Fruit fly (Drosophila melanogaster) whole organism, pupa: Measurements from ENCODE around the gene CG5608.
"Not testable (repeated sequence)": the region's sequence is repeated elsewhere in the genome, so short reads cannot be mapped to it uniquely, and the experiment has no call there.

Experiments
- CG10348 ChIP-seq: fragments of 200-800 bp; sonication (Bioruptor generic); IDR thresholded peaks from 2 replicates; pipeline ENCODE4 v1.3.6; 2022; ENCODE audit warnings: missing biosample characterization, missing genetic modification characterization
- CG12605 ChIP-seq: fragments of 200-800 bp; sonication (Bioruptor generic); IDR thresholded peaks from 2 replicates; pipeline ENCODE4 v1.3.6; 2022; ENCODE audit warnings: missing biosample characterization, missing genetic modification characterization
- CG13204 ChIP-seq: fragments of 200-800 bp; sonication (Bioruptor generic); optimal IDR thresholded peaks from 2 replicates; lab custom pipeline; 2018; ENCODE audit warnings: missing biosample characterization, mild to moderate bottlenecking, missing genetic modification characterization, moderate library complexity
- CG14655 ChIP-seq: fragments of 200-800 bp; sonication (Bioruptor generic); optimal IDR thresholded peaks from 3 replicates; lab custom pipeline; 2017; ENCODE audit warnings: mild to moderate bottlenecking, missing biosample characterization, missing genetic modification reagents, missing genetic modification characterization
- CG15710 ChIP-seq: fragments of 200-800 bp; sonication (Bioruptor generic); optimal IDR thresholded peaks from 2 replicates; lab custom pipeline; 2018; ENCODE audit warnings: missing biosample characterization, mild to moderate bottlenecking, missing genetic modification characterization, moderate library complexity
- CG17806 ChIP-seq: fragments of 200-800 bp; sonication (Bioruptor generic); optimal IDR thresholded peaks from 2 replicates; lab custom pipeline; 2018; ENCODE audit warnings: missing biosample characterization, mild to moderate bottlenecking, missing genetic modification characterization, moderate library complexity
- CG32121 ChIP-seq: fragments of 200-800 bp; sonication (Bioruptor generic); IDR thresholded peaks from 2 replicates; pipeline ENCODE4 v1.3.6; 2022; ENCODE audit warnings: missing biosample characterization, missing genetic modification characterization
- CG34367 ChIP-seq: fragments of 200-800 bp; sonication (Bioruptor generic); optimal IDR thresholded peaks from 2 replicates; lab custom pipeline; 2018; ENCODE audit warnings: missing biosample characterization, mild to moderate bottlenecking, missing genetic modification characterization
- CG4496 ChIP-seq: fragments of 200-800 bp; sonication (Bioruptor generic); IDR thresholded peaks from 3 replicates; pipeline ENCODE4 v1.3.6; 2022; ENCODE audit warnings: missing biosample characterization, missing genetic modification characterization
- CG8159 ChIP-seq: fragments of 200-800 bp; sonication (Bioruptor generic); optimal IDR thresholded peaks from 3 replicates; lab custom pipeline; 2018; ENCODE audit warnings: missing biosample characterization, mild to moderate bottlenecking, missing genetic modification characterization, moderate library complexity
- CG8301 ChIP-seq: fragments of 200-800 bp; sonication (Bioruptor generic); optimal IDR thresholded peaks from 2 replicates; lab custom pipeline; 2018; ENCODE audit warnings: missing biosample characterization, mild to moderate bottlenecking, missing genetic modification characterization
- CG9948 ChIP-seq: fragments of 200-800 bp; sonication (Bioruptor generic); optimal IDR thresholded peaks from 2 replicates; lab custom pipeline; 2018; ENCODE audit warnings: missing biosample characterization, mild to moderate bottlenecking, missing genetic modification characterization, moderate library complexity
- D1 ChIP-seq: fragments of 200-800 bp; sonication (Bioruptor generic); optimal IDR thresholded peaks from 2 replicates; lab custom pipeline; 2018; ENCODE audit warnings: missing biosample characterization, mild to moderate bottlenecking, missing genetic modification characterization, moderate library complexity
- EcR ChIP-seq: fragments of 200-800 bp; sonication (Bioruptor generic); optimal IDR thresholded peaks from 3 replicates; lab custom pipeline; 2019; ENCODE audit warnings: missing biosample characterization, missing genetic modification characterization, mild to moderate bottlenecking, moderate library complexity, missing genetic modification reagents
- Ets98B ChIP-seq: fragments of 200-800 bp; sonication (Bioruptor generic); IDR thresholded peaks from 2 replicates; pipeline ENCODE4 v1.3.6; 2022; ENCODE audit warnings: missing biosample characterization, missing genetic modification characterization
- Pif1A ChIP-seq: fragments of 200-800 bp; sonication (Bioruptor generic); optimal IDR thresholded peaks from 3 replicates; lab custom pipeline; 2016; ENCODE audit warnings: missing biosample characterization, missing genetic modification characterization
- Pif1B ChIP-seq: fragments of 200-800 bp; sonication (Bioruptor generic); optimal IDR thresholded peaks from 3 replicates; lab custom pipeline; 2016; ENCODE audit warnings: missing biosample characterization, missing genetic modification characterization
- Snoo ChIP-seq: fragments of 200-800 bp; sonication (Bioruptor generic); optimal IDR thresholded peaks from 3 replicates; lab custom pipeline; 2017; ENCODE audit warnings: missing biosample characterization, mild to moderate bottlenecking, missing genetic modification characterization, inconsistent platforms
- fd96Ca ChIP-seq: fragments of 200-800 bp; sonication (Bioruptor generic); IDR thresholded peaks from 3 replicates; pipeline ENCODE4 v1.3.6; 2022; ENCODE audit warnings: missing biosample characterization, missing genetic modification characterization
- gl ChIP-seq: fragments of 200-800 bp; sonication (Bioruptor generic); optimal IDR thresholded peaks from 2 replicates; lab custom pipeline; 2018; ENCODE audit warnings: missing biosample characterization, mild to moderate bottlenecking, missing genetic modification characterization
- rn ChIP-seq: fragments of 200-800 bp; sonication (Bioruptor generic); IDR thresholded peaks from 2 replicates; pipeline ENCODE4 v1.3.6; 2022; ENCODE audit warnings: missing biosample characterization, missing genetic modification characterization

The CG5608 gene

DNA sequence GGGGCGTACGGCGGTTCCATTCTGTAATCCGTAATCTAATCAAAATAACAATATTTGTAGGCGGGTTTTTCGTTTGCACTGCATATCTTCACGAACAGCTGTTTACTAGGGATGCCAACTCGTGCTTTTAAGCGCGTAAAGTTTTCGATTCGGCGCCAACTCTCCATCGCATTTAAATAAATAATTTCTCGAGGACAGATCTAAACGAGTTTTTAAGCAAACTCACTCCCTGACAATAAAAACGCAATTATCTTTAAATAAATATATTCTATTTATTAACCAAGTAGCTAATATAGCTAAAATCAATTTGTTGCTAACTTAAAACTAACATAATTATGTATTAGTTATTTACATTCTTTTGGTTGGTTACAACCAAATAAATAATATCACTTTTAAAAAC is at the start of gene CG5608:
Gene CG5608 (minus strand): TSS at position 101 of the 400 bp plus-strand sequence.
- not testable (repeated sequence) for TF ChIP-seq fd96Ca; CG12605; CG4496 (GFP tag; lab: Robert Waterston, UW)

DNA sequence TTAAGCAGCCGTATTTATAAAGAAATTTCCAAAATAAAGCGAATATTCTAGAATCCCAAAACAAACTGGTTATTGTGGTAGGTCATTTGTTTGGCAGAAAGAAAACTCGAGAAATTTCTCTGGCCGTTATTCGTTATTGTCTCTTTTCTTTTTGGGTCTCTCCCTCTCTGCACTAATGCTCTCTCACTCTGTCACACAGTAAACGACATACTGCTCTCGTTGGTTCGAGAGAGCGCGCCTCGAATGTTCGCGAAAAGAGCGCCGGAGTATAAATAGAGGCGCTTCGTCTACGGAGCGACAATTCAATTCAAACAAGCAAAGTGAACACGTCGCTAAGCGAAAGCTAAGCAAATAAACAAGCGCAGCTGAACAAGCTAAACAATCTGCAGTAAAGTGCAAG is 43.7 kb upstream of the CG5608 start, which contains the start of gene Hsp70Bc:
Gene Hsp70Bc (plus strand): TSS at position 301 of the 400 bp plus-strand sequence.
- not testable (repeated sequence) for TF ChIP-seq gl (tag; lab: Kevin White, UChicago); Snoo; D1 (tag; lab: Kevin White, UChicago)

DNA sequence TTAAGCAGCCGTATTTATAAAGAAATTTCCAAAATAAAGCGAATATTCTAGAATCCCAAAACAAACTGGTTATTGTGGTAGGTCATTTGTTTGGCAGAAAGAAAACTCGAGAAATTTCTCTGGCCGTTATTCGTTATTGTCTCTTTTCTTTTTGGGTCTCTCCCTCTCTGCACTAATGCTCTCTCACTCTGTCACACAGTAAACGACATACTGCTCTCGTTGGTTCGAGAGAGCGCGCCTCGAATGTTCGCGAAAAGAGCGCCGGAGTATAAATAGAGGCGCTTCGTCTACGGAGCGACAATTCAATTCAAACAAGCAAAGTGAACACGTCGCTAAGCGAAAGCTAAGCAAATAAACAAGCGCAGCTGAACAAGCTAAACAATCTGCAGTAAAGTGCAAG is 40.4 kb upstream of the CG5608 start, which contains the start of gene Hsp70Bb:
Gene Hsp70Bb (plus strand): TSS at position 301 of the 400 bp plus-strand sequence.
- not testable (repeated sequence) for TF ChIP-seq EcR; CG14655 (GFP tag; lab: Kevin White, UChicago); Ets98B (GFP tag; lab: Robert Waterston, UW)

DNA sequence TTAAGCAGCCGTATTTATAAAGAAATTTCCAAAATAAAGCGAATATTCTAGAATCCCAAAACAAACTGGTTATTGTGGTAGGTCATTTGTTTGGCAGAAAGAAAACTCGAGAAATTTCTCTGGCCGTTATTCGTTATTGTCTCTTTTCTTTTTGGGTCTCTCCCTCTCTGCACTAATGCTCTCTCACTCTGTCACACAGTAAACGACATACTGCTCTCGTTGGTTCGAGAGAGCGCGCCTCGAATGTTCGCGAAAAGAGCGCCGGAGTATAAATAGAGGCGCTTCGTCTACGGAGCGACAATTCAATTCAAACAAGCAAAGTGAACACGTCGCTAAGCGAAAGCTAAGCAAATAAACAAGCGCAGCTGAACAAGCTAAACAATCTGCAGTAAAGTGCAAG is 37.1 kb upstream of the CG5608 start, which contains the start of gene Hsp70Bbb:
Gene Hsp70Bbb (plus strand): TSS at position 301 of the 400 bp plus-strand sequence.
- TF ChIP-seq Ets98B (GFP tag; lab: Robert Waterston, UW); CG4496 (GFP tag; lab: Robert Waterston, UW); fd96Ca: not testable (repeated sequence)

DNA sequence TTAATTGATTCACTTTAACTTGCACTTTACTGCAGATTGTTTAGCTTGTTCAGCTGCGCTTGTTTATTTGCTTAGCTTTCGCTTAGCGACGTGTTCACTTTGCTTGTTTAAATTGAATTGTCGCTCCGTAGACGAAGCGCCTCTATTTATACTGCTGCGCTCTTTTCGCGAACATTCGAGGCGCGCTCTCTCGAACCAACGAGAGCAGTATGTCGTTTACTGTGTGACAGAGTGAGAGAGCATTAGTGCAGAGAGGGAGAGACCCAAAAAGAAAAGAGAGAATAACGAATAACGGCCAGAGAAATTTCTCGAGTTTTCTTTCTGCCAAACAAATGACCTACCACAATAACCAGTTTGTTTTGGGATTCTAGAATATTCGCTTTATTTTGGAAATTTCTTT is 2.6 kb upstream of the CG5608 start, which contains the start of gene Hsp70Ba:
Gene Hsp70Ba (minus strand): TSS at position 102 of the 400 bp plus-strand sequence.
- not testable (repeated sequence) for TF ChIP-seq CG8301 (tag; lab: Kevin White, UChicago); CG15710 (tag; lab: Kevin White, UChicago); CG13204 (GFP tag; lab: Kevin White, UChicago)

- TF ChIP-seq CG13204 (GFP tag; lab: Kevin White, UChicago) (no peak), CG4496 (GFP tag; lab: Robert Waterston, UW) (no peak), Ets98B (GFP tag; lab: Robert Waterston, UW) (no peak), CG34367 (no peak)
Observed at dm6 chr3R:12459879-12460522, 5.1 kb downstream of the CG5608 start, which contains the start of the genes CG5961 and Polr3C. TSS of gene CG5961 (minus strand) at chr3R:12460294. TSS of gene Polr3C (plus strand) at chr3R:12460414.

DNA sequence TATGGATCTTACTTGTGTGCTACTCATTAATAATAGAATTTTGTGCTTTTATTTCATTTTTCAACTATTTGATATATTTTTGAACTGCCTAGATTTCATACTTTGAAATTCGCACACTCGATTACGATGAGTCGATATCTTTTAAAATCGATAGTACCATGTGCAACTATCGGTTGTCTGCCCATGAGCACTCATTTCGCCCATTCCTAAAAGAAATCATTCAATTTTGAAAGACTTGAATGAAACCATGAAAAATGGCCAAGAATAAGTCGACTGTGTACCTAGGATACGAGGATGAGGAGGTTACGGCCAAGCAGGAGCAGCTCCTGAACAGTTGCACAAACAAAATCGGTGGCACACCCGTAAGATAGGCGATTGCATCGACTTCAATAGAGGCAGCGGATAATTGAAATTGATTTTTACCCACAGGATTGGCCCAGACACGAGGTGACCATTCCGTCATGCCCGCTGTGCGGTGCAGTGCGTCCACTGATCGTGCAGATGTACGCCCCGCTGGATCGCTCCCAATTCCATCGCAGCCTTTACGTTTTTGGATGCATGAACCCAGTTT is 8.6 kb downstream of the CG5608 start, which contains the start of gene trus:
Gene trus (plus strand): TSS at position 204 of the 571 bp plus-strand sequence.
- TF ChIP-seq gl (tag; lab: Kevin White, UChicago) (no peak), CG8159 (tag; lab: Kevin White, UChicago) (no peak), CG4496 (GFP tag; lab: Robert Waterston, UW) (no peak), CG13204 (GFP tag; lab: Kevin White, UChicago) (no peak), Pif1A (GFP tag; lab: Kevin White, UChicago) (no peak), CG14655 (GFP tag; lab: Kevin White, UChicago) (no peak), rn (GFP tag; lab: Robert Waterston, UW) (no peak), Pif1B (GFP tag; lab: Kevin White, UChicago) (no peak), CG8301 (tag; lab: Kevin White, UChicago) (no peak), CG9948 (tag; lab: Kevin White, UChicago) (no peak), fd96Ca (no peak), Snoo (no peak), EcR (no peak), CG15710 (tag; lab: Kevin White, UChicago) (no peak), Ets98B (GFP tag; lab: Robert Waterston, UW) (no peak), CG32121 (GFP tag; lab: Robert Waterston, UW) (no peak), CG10348 (GFP tag; lab: Robert Waterston, UW) (no peak), CG12605 (no peak), CG17806 (tag; lab: Kevin White, UChicago) (no peak)
